Fruit fly (Drosophila melanogaster) whole organism, wandering third instar larva: Measurements from ENCODE around the gene lectin-37Da.

Experiments
- CG9705 ChIP-seq: fragments of 200-800 bp; sonication (Bioruptor generic); optimal IDR thresholded peaks from 2 replicates; lab custom pipeline; 2018; ENCODE audit warnings: missing biosample characterization, mild to moderate bottlenecking, missing genetic modification characterization
- sv ChIP-seq: fragments of 200-800 bp; sonication (Bioruptor generic); optimal IDR thresholded peaks from 3 replicates; lab custom pipeline; 2016; ENCODE audit warnings: missing biosample characterization, missing genetic modification characterization
- woc ChIP-seq: sonication (Bioruptor generic); optimal IDR thresholded peaks from 2 replicates; lab custom pipeline; 2016; ENCODE audit warnings: missing biosample characterization, mild to moderate bottlenecking, missing genetic modification characterization

DNA sequence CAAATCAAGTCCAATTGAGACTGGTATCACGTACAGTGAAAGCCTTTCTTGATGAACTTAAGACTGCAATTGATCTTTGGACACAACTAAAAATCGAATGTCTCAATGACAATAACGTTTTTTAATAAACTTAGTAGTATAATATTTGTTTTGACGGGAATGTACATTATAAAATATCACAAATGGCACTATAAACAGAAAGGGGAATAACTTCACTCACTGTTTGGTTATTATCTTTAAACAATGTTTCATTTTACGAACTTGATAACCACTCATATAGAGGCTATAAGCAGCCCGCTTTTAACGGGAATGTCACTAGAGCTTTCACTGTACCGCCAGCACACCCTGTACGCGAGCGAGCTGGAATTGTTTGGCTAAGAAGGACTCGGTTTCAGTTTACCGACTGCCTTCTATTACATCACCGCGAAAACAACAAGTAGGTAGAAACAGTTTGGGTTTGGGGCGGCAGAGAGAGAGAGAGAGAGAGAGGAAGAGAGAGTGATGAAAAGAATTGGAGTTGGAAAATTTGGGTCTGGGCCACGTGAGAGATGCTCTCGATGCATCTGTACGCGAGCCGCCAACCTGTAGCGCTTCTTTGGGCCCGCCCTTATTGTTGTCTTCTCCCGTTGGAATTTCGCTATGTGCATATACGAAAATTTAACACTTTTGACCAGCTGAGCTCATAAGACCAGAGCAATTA is 20.4 kb upstream of the lectin-37Da start:
- TF ChIP-seq woc (GFP tag; lab: Kevin White, UChicago) (peak; percentile 61), sv (GFP tag; lab: Kevin White, UChicago) (no peak), CG9705 (GFP tag; lab: Kevin White, UChicago) (peak; percentile 33)
